Worm (Caenorhabditis elegans) whole organism, young adult: ENCODE results near the gene chl-1.

Experiments
- B0019.2 ChIP-seq: fragments of 200-800 bp; sonication (Bioruptor generic); conservative IDR thresholded peaks from 2 replicates; pipeline ENCODE4 v1.3.6; 2022; ENCODE audit warnings: missing genetic modification reagents, missing genetic modification characterization, missing compliant biosample characterization
- B0035.1 ChIP-seq: sonication (generic microtip); optimal IDR thresholded peaks from 2 replicates; lab custom pipeline; 2016; ENCODE audit warnings: missing genetic modification characterization, mild to moderate bottlenecking, missing compliant biosample characterization, missing genotype, missing genetic modification reagents
- C17E4.6 ChIP-seq: fragments of 200-800 bp; sonication (Bioruptor generic); IDR thresholded peaks from 2 replicates; pipeline ENCODE4 v1.3.6; 2022; ENCODE audit warnings: missing genetic modification reagents, missing genetic modification characterization, missing compliant biosample characterization
- F10E7.11 ChIP-seq: sonication (generic microtip); optimal IDR thresholded peaks from 2 replicates; lab custom pipeline; 2017; ENCODE audit warnings: mild to moderate bottlenecking, missing genetic modification characterization, moderate library complexity, missing compliant biosample characterization
- F23B12.7 ChIP-seq: sonication (generic microtip); optimal IDR thresholded peaks from 2 replicates; lab custom pipeline; 2017; ENCODE audit warnings: missing genetic modification characterization, mild to moderate bottlenecking, missing compliant biosample characterization, antibody characterized with exemption, moderate library complexity; ENCODE audit not compliant: insufficient read depth
- K11D2.4 ChIP-seq: fragments of 200-800 bp; sonication (Bioruptor generic); IDR thresholded peaks from 2 replicates; pipeline ENCODE4 v1.3.6; 2022; ENCODE audit warnings: missing genetic modification reagents, missing genetic modification characterization, missing compliant biosample characterization
- Y53F4B.3 ChIP-seq: fragments of 200-800 bp; sonication (Bioruptor generic); IDR thresholded peaks from 2 replicates; pipeline ENCODE4 v1.3.6; 2022; ENCODE audit warnings: missing genetic modification reagents, missing genetic modification characterization, missing compliant biosample characterization
- Y56A3A.18 ChIP-seq: fragments of 200-800 bp; sonication (Bioruptor generic); IDR thresholded peaks from 2 replicates; pipeline ENCODE4 v1.3.6; 2022; ENCODE audit warnings: missing genetic modification reagents, missing genetic modification characterization, missing compliant biosample characterization
- Y67H2A.10 ChIP-seq: fragments of 200-800 bp; sonication (Bioruptor generic); conservative IDR thresholded peaks from 2 replicates; pipeline ENCODE4 v1.3.6; 2022; ENCODE audit warnings: missing genetic modification reagents, missing genetic modification characterization, missing compliant biosample characterization
- aptf-2 ChIP-seq: fragments of 200-800 bp; sonication (Bioruptor generic); conservative IDR thresholded peaks from 2 replicates; pipeline ENCODE4 v1.3.6; 2022; ENCODE audit warnings: missing genetic modification reagents, missing genetic modification characterization, missing compliant biosample characterization
- atf-7 ChIP-seq: sonication (generic microtip); optimal IDR thresholded peaks from 2 replicates; lab custom pipeline; 2017; ENCODE audit warnings: mild to moderate bottlenecking, missing genetic modification characterization, missing compliant biosample characterization
- attf-3 ChIP-seq: fragments of 200-800 bp; sonication (Bioruptor generic); conservative IDR thresholded peaks from 2 replicates; pipeline ENCODE4 v1.3.6; 2022; ENCODE audit warnings: missing genetic modification reagents, missing genetic modification characterization, missing compliant biosample characterization
- ceh-58 ChIP-seq: fragments of 200-800 bp; sonication (Bioruptor generic); IDR thresholded peaks from 2 replicates; pipeline ENCODE4 v1.3.6; 2022; ENCODE audit warnings: missing genetic modification characterization, missing compliant biosample characterization
- egrh-3 ChIP-seq: fragments of 200-800 bp; sonication (Bioruptor generic); IDR thresholded peaks from 2 replicates; pipeline ENCODE4 v1.3.6; 2022; ENCODE audit warnings: missing genetic modification reagents, missing genetic modification characterization, missing compliant biosample characterization
- gei-17 ChIP-seq: fragments of 200-800 bp; sonication (Bioruptor generic); optimal IDR thresholded peaks from 2 replicates; lab custom pipeline; 2018; ENCODE audit warnings: mild to moderate bottlenecking, missing genetic modification characterization, missing compliant biosample characterization
- hlh-12 ChIP-seq: sonication (generic microtip); optimal IDR thresholded peaks from 2 replicates; lab custom pipeline; 2016; ENCODE audit warnings: missing genetic modification characterization, missing compliant biosample characterization
- hsf-1 ChIP-seq: fragments of 200-800 bp; sonication (Bioruptor generic); IDR thresholded peaks from 2 replicates; pipeline ENCODE4 v1.3.6; 2022; ENCODE audit warnings: missing genetic modification reagents, missing genetic modification characterization, missing compliant biosample characterization
- lag-1 ChIP-seq: fragments of 200-800 bp; sonication (Bioruptor generic); IDR thresholded peaks from 2 replicates; pipeline ENCODE4 v1.3.6; 2022; ENCODE audit warnings: missing genetic modification reagents, missing genetic modification characterization, missing compliant biosample characterization
- lsy-27 ChIP-seq: sonication (generic microtip); optimal IDR thresholded peaks from 2 replicates; lab custom pipeline; 2017; ENCODE audit warnings: missing genetic modification characterization, mild to moderate bottlenecking, missing compliant biosample characterization, antibody characterized with exemption, missing genotype, borderline replicate concordance; ENCODE audit not compliant: insufficient read depth
- madf-3 ChIP-seq: fragments of 200-800 bp; sonication (Bioruptor generic); IDR thresholded peaks from 2 replicates; pipeline ENCODE4 v1.3.6; 2022; ENCODE audit warnings: missing genetic modification reagents, missing genetic modification characterization, missing compliant biosample characterization
- madf-8 ChIP-seq: fragments of 200-800 bp; sonication (Bioruptor generic); conservative IDR thresholded peaks from 2 replicates; pipeline ENCODE4 v1.3.6; 2022; ENCODE audit warnings: missing genetic modification reagents, missing genetic modification characterization, missing compliant biosample characterization
- mcd-1 ChIP-seq: fragments of 200-800 bp; sonication (Bioruptor generic); IDR thresholded peaks from 2 replicates; pipeline ENCODE4 v1.3.6; 2022; ENCODE audit warnings: missing genetic modification reagents, missing genetic modification characterization, missing compliant biosample characterization
- nfya-2 ChIP-seq: fragments of 200-800 bp; sonication (Bioruptor generic); IDR thresholded peaks from 2 replicates; pipeline ENCODE4 v1.3.6; 2022; ENCODE audit warnings: missing genetic modification reagents, missing genetic modification characterization, missing compliant biosample characterization
- nhr-120 ChIP-seq: fragments of 200-800 bp; sonication (Bioruptor generic); IDR thresholded peaks from 2 replicates; pipeline ENCODE4 v1.3.6; 2022; ENCODE audit warnings: missing genetic modification characterization, missing compliant biosample characterization
- nhr-179 ChIP-seq: sonication (generic microtip); optimal IDR thresholded peaks from 2 replicates; lab custom pipeline; 2016; ENCODE audit warnings: mild to moderate bottlenecking, missing genetic modification characterization, missing compliant biosample characterization
- pbrm-1 ChIP-seq: fragments of 200-800 bp; sonication (Bioruptor generic); IDR thresholded peaks from 2 replicates; pipeline ENCODE4 v1.3.6; 2022; ENCODE audit warnings: missing genetic modification reagents, missing genetic modification characterization, missing compliant biosample characterization
- rcor-1 ChIP-seq: fragments of 200-800 bp; sonication (Bioruptor generic); IDR thresholded peaks from 2 replicates; pipeline ENCODE4 v1.3.6; 2022; ENCODE audit warnings: missing genetic modification reagents, missing genetic modification characterization, missing compliant biosample characterization
- rec-8 ChIP-seq, 2 experiments: sonication (generic microtip); optimal IDR thresholded peaks; 2 replicates each; lab custom pipeline; 2016; ENCODE audit warnings: mild to moderate bottlenecking in 2 of 2, missing genetic modification characterization in 2 of 2, missing genetic modification reagents in 2 of 2, missing genotype in 2 of 2, missing biosample characterization in 1 of 2, missing compliant biosample characterization in 1 of 2, moderate library complexity in 1 of 2
- repo-1 ChIP-seq: sonication (generic microtip); optimal IDR thresholded peaks from 2 replicates; lab custom pipeline; 2017; ENCODE audit warnings: mild to moderate bottlenecking, missing genetic modification characterization, missing compliant biosample characterization
- snpc-1.1 ChIP-seq: sonication (generic microtip); optimal IDR thresholded peaks from 2 replicates; lab custom pipeline; 2017; ENCODE audit warnings: missing genetic modification characterization, mild to moderate bottlenecking, missing compliant biosample characterization, antibody characterized with exemption, moderate library complexity, missing genotype, missing genetic modification reagents; ENCODE audit not compliant: insufficient read depth
- zfh-2 ChIP-seq: fragments of 200-800 bp; sonication (Bioruptor generic); conservative IDR thresholded peaks from 2 replicates; pipeline ENCODE4 v1.3.6; 2022; ENCODE audit warnings: missing genetic modification reagents, missing genetic modification characterization, missing compliant biosample characterization
- zim-3 ChIP-seq: sonication (generic microtip); optimal IDR thresholded peaks from 2 replicates; lab custom pipeline; 2017; ENCODE audit warnings: mild to moderate bottlenecking, missing genetic modification characterization, moderate library complexity, missing compliant biosample characterization
- ztf-18 ChIP-seq: sonication (generic microtip); optimal IDR thresholded peaks from 2 replicates; lab custom pipeline; 2016; ENCODE audit warnings: missing genotype, mild to moderate bottlenecking, missing genetic modification characterization, missing compliant biosample characterization
- ztf-28 ChIP-seq: fragments of 200-800 bp; sonication (Bioruptor generic); IDR thresholded peaks from 2 replicates; pipeline ENCODE4 v1.3.6; 2022; ENCODE audit warnings: missing genetic modification reagents, missing genetic modification characterization, missing compliant biosample characterization

Gene chl-1

ce11 chrIII:10407198-10407663, 2.2 kb upstream of the chl-1 start, which contains the start of gene hat-1 (continued):
- TF ChIP-seq atf-7 (tag; lab: Kevin White, UChicago) (peak; percentile 92), rec-8 (tag; optimal IDR thresholded peaks at IDR 0.05; lab: Kevin White, UChicago) (peak in 1 of 2 experiments; percentile 55), mcd-1 (GFP tag; lab: Robert Waterston, UW) (peak; percentile 97), madf-8 (GFP tag; lab: Robert Waterston, UW) (peak; percentile 84), zfh-2 (GFP tag; lab: Robert Waterston, UW) (peak; percentile 98), aptf-2 (GFP tag; lab: Robert Waterston, UW) (peak; percentile 54), lsy-27 (tag; lab: Kevin White, UChicago) (no peak), nhr-120 (GFP tag; lab: Robert Waterston, UW) (no peak), ceh-58 (GFP tag; lab: Robert Waterston, UW) (no peak), hlh-12 (tag; lab: Kevin White, UChicago) (no peak), attf-3 (no peak; the same call in 1 of the 2 replicates), nfya-2 (GFP tag; lab: Robert Waterston, UW) (no peak), lag-1 (GFP tag; lab: Robert Waterston, UW) (no peak), K11D2.4 (GFP tag; lab: Robert Waterston, UW) (peak; percentile 94), Y56A3A.18 (GFP tag; lab: Robert Waterston, UW) (peak; percentile 90), F23B12.7 (peak; percentile 63), C17E4.6 (GFP tag; lab: Robert Waterston, UW) (peak; percentile 91), gei-17 (GFP tag; lab: Kevin White, UChicago) (peak; percentile 85), snpc-1.1 (tag; lab: Kevin White, UChicago) (peak; percentile 49), hsf-1 (GFP tag; lab: Robert Waterston, UW) (peak; percentile 84), B0035.1 (tag; lab: Kevin White, UChicago) (peak; percentile 68), pbrm-1 (GFP tag; lab: Robert Waterston, UW) (peak; percentile 97), repo-1 (tag; lab: Kevin White, UChicago) (peak; percentile 87), F10E7.11 (no peak), B0019.2 (GFP tag; lab: Robert Waterston, UW) (peak; percentile 97), nhr-179 (tag; lab: Kevin White, UChicago) (no peak), Y53F4B.3 (no peak), zim-3 (tag; lab: Kevin White, UChicago) (peak; percentile 16), rcor-1 (GFP tag; lab: Robert Waterston, UW) (peak; percentile 95), ztf-28 (GFP tag; lab: Robert Waterston, UW) (peak; percentile 82), Y67H2A.10 (GFP tag; lab: Robert Waterston, UW) (0 out of 2 replicates have a peak, but pooled peaks have one; percentile 57), ztf-18 (tag; lab: Kevin White, UChicago) (peak; percentile 82)

- TF ChIP-seq egrh-3 (GFP tag; lab: Robert Waterston, UW) (peak; percentile 32; the same call in 1 of the 2 replicates), zfh-2 (GFP tag; lab: Robert Waterston, UW) (peak; percentile 61), ceh-58 (GFP tag; lab: Robert Waterston, UW) (0 out of 2 replicates have a peak, but pooled peaks have one; percentile 18), madf-3 (GFP tag; lab: Robert Waterston, UW) (no peak)
- TF ChIP-seq, all 124 proteins: peak for 3
Observed at ce11 chrIII:10398919-10399318, 6.1 kb downstream of the chl-1 start.
